Fruit fly (Drosophila melanogaster) whole organism, embryonic: ENCODE data around the gene CG4968.
A peak's percentile ranks its signal among the peaks of the same experiment; 100 is the strongest.

Experiments used
- ATbp ChIP-seq: fragments of 200-800 bp; sonication (Bioruptor generic); optimal IDR thresholded peaks from 2 replicates; lab custom pipeline; 2017; ENCODE audit warnings: missing biosample characterization, mild to moderate bottlenecking, missing genetic modification characterization, missing genetic modification reagents
- Atf6 ChIP-seq: fragments of 200-800 bp; sonication (Bioruptor generic); IDR thresholded peaks from 2 replicates; pipeline ENCODE4 v1.3.6; 2022; ENCODE audit warnings: missing biosample characterization, missing genetic modification characterization
- CG11560 ChIP-seq: fragments of 200-800 bp; sonication (Bioruptor generic); IDR thresholded peaks from 3 replicates; pipeline ENCODE4 v1.3.6; 2022; ENCODE audit warnings: missing biosample characterization, missing genetic modification characterization
- CG11695 ChIP-seq: fragments of 200-800 bp; sonication (Bioruptor generic); IDR thresholded peaks from 3 replicates; pipeline ENCODE4 v1.3.6; 2022; ENCODE audit warnings: missing biosample characterization, missing genetic modification characterization
- CG12155 ChIP-seq: fragments of 200-800 bp; sonication (Bioruptor generic); optimal IDR thresholded peaks from 3 replicates; lab custom pipeline; 2016; ENCODE audit warnings: missing biosample characterization, missing genetic modification characterization
- CG12391 ChIP-seq: fragments of 200-800 bp; sonication (Bioruptor generic); optimal IDR thresholded peaks from 3 replicates; lab custom pipeline; 2018; ENCODE audit warnings: missing biosample characterization, mild to moderate bottlenecking, missing genetic modification characterization, moderate library complexity
- CG15514 ChIP-seq: fragments of 200-800 bp; sonication (Bioruptor generic); optimal IDR thresholded peaks from 3 replicates; lab custom pipeline; 2017; ENCODE audit warnings: missing biosample characterization, missing genetic modification characterization, mild to moderate bottlenecking, moderate library complexity, missing genetic modification reagents
- CG1647 ChIP-seq: fragments of 200-800 bp; sonication (Bioruptor generic); optimal IDR thresholded peaks from 3 replicates; lab custom pipeline; 2016; ENCODE audit warnings: missing biosample characterization, missing genetic modification characterization
- CG16815 ChIP-seq: fragments of 200-800 bp; sonication (Bioruptor generic); optimal IDR thresholded peaks from 3 replicates; lab custom pipeline; 2017; ENCODE audit warnings: missing biosample characterization, mild to moderate bottlenecking, missing genetic modification characterization
- CG17361 ChIP-seq: fragments of 200-800 bp; sonication (Bioruptor generic); IDR thresholded peaks from 3 replicates; pipeline ENCODE4 v1.3.6; 2022; ENCODE audit warnings: missing biosample characterization, missing genetic modification characterization
- CG1792 ChIP-seq: fragments of 200-800 bp; sonication (Bioruptor generic); optimal IDR thresholded peaks from 2 replicates; lab custom pipeline; 2016; ENCODE audit warnings: missing biosample characterization, missing genetic modification characterization
- CG18476 ChIP-seq: fragments of 200-800 bp; sonication (Bioruptor generic); optimal IDR thresholded peaks from 2 replicates; lab custom pipeline; 2016; ENCODE audit warnings: missing biosample characterization, mild to moderate bottlenecking, missing genetic modification characterization
- CG2202 ChIP-seq: fragments of 200-800 bp; sonication (Bioruptor generic); optimal IDR thresholded peaks from 2 replicates; lab custom pipeline; 2018; ENCODE audit warnings: missing biosample characterization, mild to moderate bottlenecking, missing genetic modification characterization
- CG30431 ChIP-seq: fragments of 200-800 bp; sonication (Bioruptor generic); optimal IDR thresholded peaks from 2 replicates; lab custom pipeline; 2017; ENCODE audit warnings: missing biosample characterization, missing genetic modification characterization
- CG32767 ChIP-seq: fragments of 200-800 bp; sonication (Bioruptor generic); IDR thresholded peaks from 2 replicates; pipeline ENCODE4 v1.3.6; 2022; ENCODE audit warnings: missing biosample characterization, missing genetic modification characterization
- CG4282 ChIP-seq: fragments of 200-800 bp; sonication (Bioruptor generic); optimal IDR thresholded peaks from 2 replicates; lab custom pipeline; 2016; ENCODE audit warnings: missing biosample characterization, missing genetic modification characterization
- CG4404 ChIP-seq: fragments of 200-800 bp; sonication (Bioruptor generic); IDR thresholded peaks from 2 replicates; pipeline ENCODE4 v1.3.6; 2022; ENCODE audit warnings: missing biosample characterization, missing genetic modification characterization
- CG4617 ChIP-seq: fragments of 200-800 bp; sonication (Bioruptor generic); optimal IDR thresholded peaks from 3 replicates; lab custom pipeline; 2016; ENCODE audit warnings: missing biosample characterization, missing genetic modification characterization, borderline replicate concordance
- CG7271 ChIP-seq: fragments of 200-800 bp; sonication (Bioruptor generic); optimal IDR thresholded peaks from 2 replicates; lab custom pipeline; 2018; ENCODE audit warnings: missing biosample characterization, mild to moderate bottlenecking, missing genetic modification characterization, moderate library complexity
- CG8281 ChIP-seq: fragments of 200-800 bp; sonication (Bioruptor generic); optimal IDR thresholded peaks from 2 replicates; lab custom pipeline; 2018; ENCODE audit warnings: missing biosample characterization, mild to moderate bottlenecking, missing genetic modification characterization, moderate library complexity
- CG8290 ChIP-seq, 3 experiments: fragments of 200-800 bp; sonication (Bioruptor generic); optimal IDR thresholded peaks; 2 replicates each; lab custom pipeline; 2016 to 2019; ENCODE audit warnings: missing biosample characterization in 3 of 3, missing genetic modification characterization in 3 of 3, mild to moderate bottlenecking in 2 of 3, moderate library complexity in 1 of 3
- CG9609 ChIP-seq: fragments of 200-800 bp; sonication (Bioruptor generic); optimal IDR thresholded peaks from 3 replicates; lab custom pipeline; 2016; ENCODE audit warnings: missing biosample characterization, missing genetic modification characterization
- Dip2 ChIP-seq: fragments of 200-800 bp; sonication (Bioruptor generic); IDR thresholded peaks from 2 replicates; pipeline ENCODE4 v1.3.6; 2022; ENCODE audit warnings: missing biosample characterization, missing genetic modification characterization
- Dll ChIP-seq: fragments of 200-800 bp; sonication (Bioruptor generic); IDR thresholded peaks from 4 replicates; pipeline ENCODE4 v1.3.6; 2022; ENCODE audit warnings: missing biosample characterization, missing genetic modification characterization; ENCODE audit not compliant: partially characterized antibody
- Dp ChIP-seq: fragments of 200-800 bp; sonication (Bioruptor generic); optimal IDR thresholded peaks from 2 replicates; lab custom pipeline; 2018; ENCODE audit warnings: missing biosample characterization, mild to moderate bottlenecking, missing genetic modification characterization, moderate library complexity
- Elba2 ChIP-seq: fragments of 200-800 bp; sonication (Bioruptor generic); optimal IDR thresholded peaks from 3 replicates; lab custom pipeline; 2016; ENCODE audit warnings: missing biosample characterization, missing genetic modification characterization
- Hr3 ChIP-seq: fragments of 200-800 bp; sonication (Bioruptor generic); optimal IDR thresholded peaks from 3 replicates; lab custom pipeline; 2016; ENCODE audit warnings: missing biosample characterization, missing genetic modification characterization
- Hr51 ChIP-seq, 2 experiments: fragments of 200-800 bp; sonication (Bioruptor generic); optimal IDR thresholded peaks; 2 replicates in 1 of 2; 3 replicates in 1 of 2; lab custom pipeline; 2016 to 2018; ENCODE audit warnings: missing biosample characterization in 2 of 2, missing genetic modification characterization in 2 of 2, mild to moderate bottlenecking in 1 of 2, moderate library complexity in 1 of 2
- Neu2 ChIP-seq: fragments of 200-800 bp; sonication (Bioruptor generic); optimal IDR thresholded peaks from 3 replicates; lab custom pipeline; 2016; ENCODE audit warnings: missing biosample characterization, missing genetic modification characterization, borderline replicate concordance
- Nf-YC ChIP-seq: fragments of 200-800 bp; optimal IDR thresholded peaks from 3 replicates; lab custom pipeline; 2019; ENCODE audit warnings: missing biosample characterization, mild to moderate bottlenecking, missing genetic modification characterization, moderate library complexity
- Oli ChIP-seq: fragments of 200-800 bp; sonication (Bioruptor generic); optimal IDR thresholded peaks from 2 replicates; lab custom pipeline; 2018; ENCODE audit warnings: missing biosample characterization, mild to moderate bottlenecking, missing genetic modification characterization, moderate library complexity
- Poxn ChIP-seq: fragments of 200-800 bp; sonication (Bioruptor generic); IDR thresholded peaks from 2 replicates; pipeline ENCODE4 v1.3.6; 2022; ENCODE audit warnings: missing biosample characterization, missing genetic modification characterization
- Scr ChIP-seq: fragments of 200-800 bp; sonication (Bioruptor generic); IDR thresholded peaks from 2 replicates; pipeline ENCODE4 v1.3.6; 2022; ENCODE audit warnings: missing biosample characterization, missing genetic modification characterization; ENCODE audit not compliant: partially characterized antibody
- ap ChIP-seq: fragments of 200-800 bp; sonication (Bioruptor generic); IDR thresholded peaks from 2 replicates; pipeline ENCODE4 v1.3.6; 2022; ENCODE audit warnings: missing biosample characterization, missing genetic modification characterization
- ara ChIP-seq: fragments of 200-800 bp; sonication (Bioruptor generic); IDR thresholded peaks from 2 replicates; pipeline ENCODE4 v1.3.6; 2022; ENCODE audit warnings: missing biosample characterization, missing genetic modification characterization
- chm ChIP-seq: fragments of 200-800 bp; sonication (Bioruptor generic); IDR thresholded peaks from 2 replicates; pipeline ENCODE4 v1.3.6; 2022; ENCODE audit warnings: missing biosample characterization, missing genetic modification characterization
- gsb ChIP-seq: fragments of 200-800 bp; sonication (Bioruptor generic); IDR thresholded peaks from 2 replicates; pipeline ENCODE4 v1.3.6; 2022; ENCODE audit warnings: missing biosample characterization, missing genetic modification characterization
- kni ChIP-seq: fragments of 200-800 bp; sonication (Bioruptor generic); optimal IDR thresholded peaks from 3 replicates; lab custom pipeline; 2017; ENCODE audit warnings: mild to moderate bottlenecking, missing biosample characterization, missing genetic modification reagents, missing genetic modification characterization
- lilli ChIP-seq: fragments of 200-800 bp; sonication (Bioruptor generic); optimal IDR thresholded peaks from 3 replicates; lab custom pipeline; 2016; ENCODE audit warnings: missing biosample characterization, missing genetic modification characterization
- lov ChIP-seq, 2 experiments: fragments of 200-800 bp in 1 of 2; fragments of >200 bp in 1 of 2; sonication (Bioruptor generic) in 1 of 2; IDR thresholded peaks in 1 of 2; optimal IDR thresholded peaks in 1 of 2; 2 replicates in 1 of 2; 3 replicates in 1 of 2; pipeline versions ENCODE4 v1.3.6 to Lab custom; 2017 to 2022; ENCODE audit warnings: missing biosample characterization in 1 of 2, missing genetic modification characterization in 1 of 2
- mam ChIP-seq: fragments of 200-800 bp; sonication (Bioruptor generic); optimal IDR thresholded peaks from 3 replicates; lab custom pipeline; 2016; ENCODE audit warnings: missing biosample characterization, missing genetic modification characterization
- prd ChIP-seq, 3 experiments: fragments of >200 bp in 2 of 3; fragments of 200-800 bp in 1 of 3; sonication (Bioruptor generic) in 1 of 3; optimal IDR thresholded peaks in 2 of 3; IDR thresholded peaks in 1 of 3; 2 replicates in 2 of 3; 3 replicates in 1 of 3; pipeline versions ENCODE4 v1.3.6 to Lab custom; 2017 to 2022; ENCODE audit warnings: missing biosample characterization in 1 of 3, missing genetic modification characterization in 1 of 3
- sima ChIP-seq: fragments of 200-800 bp; sonication (Bioruptor generic); optimal IDR thresholded peaks from 2 replicates; lab custom pipeline; 2016; ENCODE audit warnings: missing biosample characterization, missing genetic modification characterization
- sna ChIP-seq: fragments of 200-800 bp; sonication (Bioruptor generic); IDR thresholded peaks from 2 replicates; pipeline ENCODE4 v1.3.6; 2022; ENCODE audit warnings: missing biosample characterization, missing genetic modification characterization; ENCODE audit not compliant: partially characterized antibody
- stwl ChIP-seq: fragments of 200-800 bp; sonication (Bioruptor generic); optimal IDR thresholded peaks from 3 replicates; lab custom pipeline; 2018; ENCODE audit warnings: missing biosample characterization, mild to moderate bottlenecking, missing genetic modification characterization, moderate library complexity
- zf30C ChIP-seq: fragments of 200-800 bp; sonication (Bioruptor generic); optimal IDR thresholded peaks from 3 replicates; lab custom pipeline; 2018; ENCODE audit warnings: missing biosample characterization, mild to moderate bottlenecking, missing genetic modification characterization

Gene CG4968

DNA sequence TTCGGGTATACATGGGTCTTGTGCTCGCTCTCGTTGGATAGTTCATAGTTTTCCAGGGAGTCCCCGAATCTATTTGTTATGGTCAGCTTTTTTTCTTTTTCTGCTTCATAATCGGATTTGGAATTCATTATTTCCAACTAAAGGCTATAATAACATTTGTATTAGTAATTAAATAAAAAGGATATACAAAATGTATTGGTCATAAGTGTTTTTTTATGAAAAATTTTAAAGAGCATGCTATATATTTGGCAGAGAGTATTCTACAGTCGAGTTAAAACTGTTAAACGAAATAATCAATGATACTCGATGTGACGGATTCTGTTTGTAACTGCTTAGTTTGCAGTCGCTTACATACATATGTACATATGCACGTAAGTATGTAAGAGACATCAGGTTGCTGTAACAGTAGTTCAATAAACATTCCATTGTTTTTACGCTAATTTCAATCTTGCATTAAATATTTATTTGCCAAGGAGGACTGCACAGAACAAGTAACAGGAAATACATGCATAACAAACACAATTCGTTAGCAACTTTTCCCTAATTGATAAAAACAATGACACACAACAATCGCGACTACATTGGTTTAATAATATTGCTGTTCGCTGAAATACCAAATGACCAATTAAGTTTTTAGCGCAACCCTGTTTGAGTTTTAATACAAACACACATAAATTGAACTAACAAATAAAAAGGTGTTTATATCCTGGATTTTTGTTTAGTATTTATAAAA is 7.5 kb upstream of the CG4968 start (continued):
- peak; percentile 77 for TF ChIP-seq CG4617

- peak; percentile 87 for TF ChIP-seq CG12391 (tag; lab: Kevin White, UChicago)
- TF ChIP-seq chm (GFP tag; lab: Robert Waterston, UW): no peak
- peak; percentile 7 for TF ChIP-seq ATbp (GFP tag; lab: Kevin White, UChicago)
- TF ChIP-seq ap (GFP tag; lab: Robert Waterston, UW): no peak; the same call in 1 of the 2 replicates
- no peak for TF ChIP-seq Elba2 (GFP tag; lab: Kevin White, UChicago)
- no peak for TF ChIP-seq Neu2 (GFP tag; lab: Kevin White, UChicago)
- TF ChIP-seq CG15514 (GFP tag; lab: Kevin White, UChicago): peak; percentile 66
- TF ChIP-seq CG12155 (GFP tag; lab: Kevin White, UChicago): peak; percentile 41
- peak; percentile 71 for TF ChIP-seq Hr3 (GFP tag; lab: Kevin White, UChicago)
- TF ChIP-seq CG1647: no peak
- no peak for TF ChIP-seq sna (GFP tag; lab: Robert Waterston, UW)
- TF ChIP-seq Oli (tag; lab: Kevin White, UChicago): peak; percentile 59
- TF ChIP-seq CG8281 (tag; lab: Kevin White, UChicago): peak; percentile 14
- no peak for TF ChIP-seq sima (GFP tag; lab: Kevin White, UChicago)
- no peak for TF ChIP-seq Dip2 (GFP tag; lab: Robert Waterston, UW)
- TF ChIP-seq kni: no peak
- no peak for TF ChIP-seq CG32767
- no peak for TF ChIP-seq lov (optimal IDR thresholded peaks at IDR 0.05; lab: Kevin White, UChicago)
- TF ChIP-seq lov (GFP tag; IDR thresholded peaks at IDR 0.05; lab: Robert Waterston, UW): no peak; the same call in 2 of the 3 replicates
- TF ChIP-seq prd (optimal IDR thresholded peaks at IDR 0.05; lab: Kevin White, UChicago): no peak
- peak; percentile 67 for TF ChIP-seq prd (GFP tag; IDR thresholded peaks at IDR 0.05; lab: Robert Waterston, UW)
- no peak for TF ChIP-seq CG30431 (GFP tag; lab: Kevin White, UChicago)
- TF ChIP-seq lilli (GFP tag; lab: Kevin White, UChicago): peak; percentile 53
- TF ChIP-seq ara (GFP tag; lab: Robert Waterston, UW): peak; percentile 55; the same call in 1 of the 2 replicates
- TF ChIP-seq CG8290 (GFP tag; optimal IDR thresholded peaks at IDR 0.05; lab: Kevin White, UChicago): peak; percentile 4
- TF ChIP-seq CG8290 (tag; optimal IDR thresholded peaks at IDR 0.05; lab: Kevin White, UChicago): peak in 1 of 2 experiments; percentile 75
- TF ChIP-seq zf30C (GFP tag; lab: Kevin White, UChicago): peak; percentile 86
- peak; percentile 46 for TF ChIP-seq CG2202
- peak; percentile 75 for TF ChIP-seq CG11695 (GFP tag; lab: Robert Waterston, UW)
- no peak; the same call in 1 of the 2 replicates for TF ChIP-seq Scr (GFP tag; lab: Robert Waterston, UW)
- no peak for TF ChIP-seq CG11560 (tag; lab: Robert Waterston, UW)
- no peak for TF ChIP-seq Poxn (GFP tag; lab: Robert Waterston, UW)
- peak; percentile 67 for TF ChIP-seq stwl (tag; lab: Kevin White, UChicago)
- TF ChIP-seq Dll: peak; percentile 58; the same call in 1 of the 4 replicates
- peak; percentile 15 for TF ChIP-seq Dp (GFP tag; lab: Kevin White, UChicago)
- TF ChIP-seq CG1792 (GFP tag; lab: Kevin White, UChicago): no peak
- peak; percentile 75; the same call in 2 of the 3 replicates for TF ChIP-seq CG17361 (GFP tag; lab: Robert Waterston, UW)
- peak; percentile 63 for TF ChIP-seq Nf-YC (tag; lab: Kevin White, UChicago)
- no peak for TF ChIP-seq gsb (GFP tag; lab: Robert Waterston, UW)
- peak; percentile 30 for TF ChIP-seq mam (GFP tag; lab: Kevin White, UChicago)
- TF ChIP-seq CG4282 (GFP tag; lab: Kevin White, UChicago): no peak
- TF ChIP-seq CG9609 (GFP tag; lab: Kevin White, UChicago): no peak
- peak in 1 of 2 experiments; percentile 81 for TF ChIP-seq Hr51 (GFP tag; optimal IDR thresholded peaks at IDR 0.05; lab: Kevin White, UChicago)
- TF ChIP-seq CG18476: peak; percentile 32
- peak; percentile 81 for TF ChIP-seq Atf6 (GFP tag; lab: Robert Waterston, UW)
- TF ChIP-seq CG16815 (GFP tag; lab: Kevin White, UChicago): no peak
- no peak for TF ChIP-seq CG4404 (GFP tag; lab: Robert Waterston, UW)
- TF ChIP-seq CG7271: peak; percentile 44
Measured at dm6 chr2L:10299810-10300147, 6.9 kb upstream of the CG4968 start, which contains the start of gene CYLD. CYLD (minus strand) TSS chr2L:10299847.
